Fruit fly (Drosophila melanogaster): ENCODE measurements around the gene Pc.

dm6 chr3L:21346463-21347196 lies 28.8 kb upstream of the Pc start:
- no peak for TF ChIP-seq pan (optimal IDR thresholded peaks at IDR 0.05)
- TF ChIP-seq dsf (GFP tag; optimal IDR thresholded peaks at IDR 0.05; ENCODE audit: borderline replicate concordance), result no peak
- TF ChIP-seq brk (GFP tag; optimal IDR thresholded peaks at IDR 0.05), result no peak
- no peak for TF ChIP-seq Myc (optimal IDR thresholded peaks at IDR 0.05)
